Worm (Caenorhabditis elegans) whole organism, midembryonic: ENCODE measurements around the gene idpp-1.

Source experiments
- T22C8.4 ChIP-seq: fragments of 200-800 bp; sonication (Bioruptor generic); IDR thresholded peaks from 2 replicates; pipeline ENCODE4 v1.3.6; 2022; ENCODE audit warnings: missing genetic modification characterization, missing compliant biosample characterization
- cog-1 ChIP-seq: sonication (generic microtip); optimal IDR thresholded peaks from 2 replicates; lab custom pipeline; 2016; ENCODE audit warnings: missing genetic modification characterization, missing compliant biosample characterization
- flt-1 ChIP-seq: fragments of 200-800 bp; sonication (Bioruptor generic); IDR thresholded peaks from 2 replicates; pipeline ENCODE4 v1.3.6; 2022; ENCODE audit warnings: missing genetic modification characterization, missing compliant biosample characterization
- klf-2 ChIP-seq: fragments of 200-800 bp; sonication (Bioruptor generic); conservative IDR thresholded peaks from 2 replicates; pipeline ENCODE4 v1.3.6; 2022; ENCODE audit warnings: missing genetic modification reagents, missing genetic modification characterization, missing compliant biosample characterization
- med-1 ChIP-seq: sonication (generic microtip); optimal IDR thresholded peaks from 2 replicates; lab custom pipeline; 2017; ENCODE audit warnings: missing genetic modification characterization, mild to moderate bottlenecking, missing compliant biosample characterization, antibody characterized with exemption, missing genetic modification reagents; ENCODE audit not compliant: insufficient read depth
- ref-1 ChIP-seq: fragments of 200-800 bp; sonication (Bioruptor generic); conservative IDR thresholded peaks from 2 replicates; pipeline ENCODE4 v1.3.6; 2022; ENCODE audit warnings: missing genetic modification reagents, missing genetic modification characterization, missing compliant biosample characterization
- tab-1 ChIP-seq: fragments of 200-800 bp; sonication (Bioruptor generic); IDR thresholded peaks from 2 replicates; pipeline ENCODE4 v1.3.6; 2022; ENCODE audit warnings: missing genetic modification characterization, missing compliant biosample characterization
- ztf-23 ChIP-seq: fragments of 200-800 bp; sonication (Bioruptor generic); IDR thresholded peaks from 2 replicates; pipeline ENCODE4 v1.3.6; 2022; ENCODE audit warnings: missing genetic modification reagents, missing genetic modification characterization, missing compliant biosample characterization
- ztf-29 ChIP-seq: fragments of 200-800 bp; sonication (Bioruptor generic); IDR thresholded peaks from 2 replicates; pipeline ENCODE4 v1.3.6; 2022; ENCODE audit warnings: missing genetic modification reagents, missing genetic modification characterization, missing compliant biosample characterization

idpp-1 gene

DNA sequence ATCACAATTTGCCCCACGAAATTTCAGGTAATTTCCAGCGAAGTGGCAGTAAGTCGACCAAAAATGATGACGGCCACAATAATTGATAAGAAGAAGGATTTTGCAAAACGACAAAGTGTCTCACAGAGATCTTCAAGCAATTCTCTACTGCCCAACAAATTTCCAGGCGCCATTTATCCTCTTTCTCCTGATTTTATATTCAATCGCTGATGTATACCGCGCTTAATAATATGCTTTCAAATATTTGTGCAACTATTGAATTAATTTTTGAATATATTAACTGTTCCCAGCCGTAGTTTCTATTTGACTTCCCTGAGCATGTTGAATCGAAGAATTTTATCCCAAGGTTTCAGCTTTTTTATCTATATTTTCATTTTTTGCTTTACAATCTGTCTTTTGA lies 30.5 kb downstream of the idpp-1 start, which contains the start of gene tpst-2:
tpst-2 (plus strand) TSS at position 301 of the 400 bp plus-strand sequence.
- no peak for TF ChIP-seq tab-1
- TF ChIP-seq flt-1: no peak
- TF ChIP-seq med-1 (GFP tag; lab: Kevin White, UChicago): no peak
- TF ChIP-seq ztf-29 (GFP tag; lab: Robert Waterston, UW): no peak
- no peak for TF ChIP-seq T22C8.4 (GFP tag; lab: Robert Waterston, UW)
- no peak for TF ChIP-seq ztf-23
- TF ChIP-seq klf-2 (GFP tag; lab: Robert Waterston, UW): no peak
- TF ChIP-seq cog-1 (tag; lab: Kevin White, UChicago): no peak
- no peak for TF ChIP-seq ref-1

DNA sequence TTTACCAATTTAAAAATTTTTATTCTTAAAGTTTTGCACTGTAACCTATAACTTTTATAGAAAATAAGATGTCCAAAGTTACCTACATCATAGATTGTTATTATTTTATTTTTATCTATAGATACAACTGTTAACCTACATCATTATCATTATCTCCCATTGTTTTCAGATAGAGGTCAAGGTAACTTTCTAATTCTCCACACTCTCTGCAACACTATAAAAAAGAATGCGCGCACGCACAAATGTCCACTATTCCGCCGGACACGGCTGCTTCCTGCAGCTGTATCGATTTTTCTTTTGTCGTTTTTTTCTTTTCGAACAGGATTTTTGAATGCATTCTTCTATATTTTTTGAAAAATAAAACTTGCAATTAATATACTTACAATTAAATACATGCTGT lies 32.2 kb downstream of the idpp-1 start:
- TF ChIP-seq ztf-29 (GFP tag; lab: Robert Waterston, UW): no peak
- no peak for TF ChIP-seq cog-1 (tag; lab: Kevin White, UChicago)

DNA sequence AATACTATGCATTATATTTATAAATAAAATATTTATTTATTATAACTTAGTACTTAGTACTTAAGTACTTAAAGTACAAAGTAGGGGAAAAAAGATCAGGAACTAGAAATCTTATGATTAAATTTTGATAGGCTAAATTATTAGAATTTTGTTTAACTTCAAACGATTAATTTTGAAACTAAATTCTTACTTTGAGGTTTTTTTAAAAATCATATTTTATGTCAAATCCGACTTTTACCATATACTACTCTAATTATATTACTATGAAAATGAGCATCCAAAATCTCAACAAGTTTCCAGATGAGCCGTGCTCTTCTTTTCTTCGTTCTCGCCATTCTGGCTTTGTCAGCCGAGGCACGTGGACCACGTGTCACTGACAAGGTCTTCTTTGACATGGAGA lies 32.6 kb downstream of the idpp-1 start, which contains the start of gene cyn-6:
cyn-6 (plus strand) TSS at position 301 of the 400 bp plus-strand sequence.
- TF ChIP-seq flt-1 (no peak), ztf-23 (no peak), cog-1 (tag; lab: Kevin White, UChicago) (no peak), ref-1 (no peak), tab-1 (no peak), med-1 (GFP tag; lab: Kevin White, UChicago) (no peak), T22C8.4 (GFP tag; lab: Robert Waterston, UW) (no peak), ztf-29 (GFP tag; lab: Robert Waterston, UW) (no peak), klf-2 (GFP tag; lab: Robert Waterston, UW) (no peak)

DNA sequence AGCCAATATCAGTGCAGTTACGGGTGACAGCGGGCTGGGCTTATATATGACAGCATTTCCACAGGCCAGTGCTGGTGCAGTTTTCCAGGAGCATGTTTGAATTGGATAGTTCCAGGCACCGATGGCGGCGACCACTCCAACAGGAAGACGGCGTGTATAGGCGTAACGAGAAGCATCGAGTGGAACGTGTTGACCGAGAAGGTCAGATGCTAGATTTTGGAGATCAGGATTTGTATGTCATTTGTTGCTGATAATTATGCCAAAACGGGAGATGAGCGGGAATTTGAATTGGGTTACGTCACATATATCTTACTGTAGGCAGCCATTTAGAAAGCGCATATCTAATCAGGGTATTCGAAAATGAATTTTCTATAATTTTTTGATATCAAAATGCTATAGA lies 35.0 kb downstream of the idpp-1 start:
- TF ChIP-seq ref-1: no peak

DNA sequence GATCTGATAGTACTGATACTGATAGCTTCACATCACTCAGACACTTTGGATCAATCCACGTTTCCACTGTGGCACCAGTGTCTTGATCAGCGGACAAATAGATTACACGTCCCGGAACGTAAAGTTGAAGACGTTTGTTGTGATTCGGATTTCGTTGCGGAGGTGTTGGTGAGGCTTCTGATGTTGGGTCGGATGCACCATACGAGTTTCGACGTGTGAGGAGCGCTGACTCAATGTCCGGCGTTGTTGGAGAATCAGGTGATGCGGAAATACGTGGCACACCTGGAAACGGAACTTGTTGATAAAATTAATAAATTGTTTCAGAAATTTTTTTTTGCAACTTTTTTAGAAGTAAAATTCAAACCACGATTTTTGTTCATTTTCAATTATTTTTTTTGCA lies 38.3 kb downstream of the idpp-1 start, which contains the start of gene alh-11:
alh-11 (minus strand) TSS at position 101 of the 400 bp plus-strand sequence.
- TF ChIP-seq ref-1: no peak
- no peak for TF ChIP-seq ztf-23
- no peak for TF ChIP-seq ztf-29 (GFP tag; lab: Robert Waterston, UW)
- no peak for TF ChIP-seq klf-2 (GFP tag; lab: Robert Waterston, UW)
- no peak for TF ChIP-seq cog-1 (tag; lab: Kevin White, UChicago)
- TF ChIP-seq tab-1: no peak
- no peak for TF ChIP-seq med-1 (GFP tag; lab: Kevin White, UChicago)
- no peak for TF ChIP-seq flt-1
- TF ChIP-seq T22C8.4 (GFP tag; lab: Robert Waterston, UW): no peak

DNA sequence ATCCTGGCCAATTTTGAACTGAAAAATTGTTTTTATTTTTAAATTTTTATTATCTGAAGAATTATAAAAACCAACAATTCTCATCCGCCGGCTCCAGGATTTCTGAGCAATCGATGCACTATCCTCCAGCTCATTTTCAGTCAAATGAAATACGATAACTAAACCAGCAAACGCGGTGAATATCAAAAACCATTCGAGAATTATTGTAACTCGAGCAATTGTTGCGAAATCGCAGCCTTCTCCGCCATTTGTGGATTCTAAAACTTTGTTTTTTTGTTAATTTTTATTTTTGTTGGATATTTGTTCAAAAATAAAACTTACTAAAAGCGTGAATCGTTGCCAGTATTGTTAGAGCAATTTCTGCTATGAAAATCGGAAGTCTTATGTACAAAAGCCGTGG lies 42.0 kb downstream of the idpp-1 start:
- TF ChIP-seq ztf-23: no peak
- no peak for TF ChIP-seq ztf-29 (GFP tag; lab: Robert Waterston, UW)
- TF ChIP-seq cog-1 (tag; lab: Kevin White, UChicago): no peak
- TF ChIP-seq tab-1: no peak
- TF ChIP-seq T22C8.4 (GFP tag; lab: Robert Waterston, UW): no peak
- TF ChIP-seq ref-1: no peak
- TF ChIP-seq klf-2 (GFP tag; lab: Robert Waterston, UW): no peak
- TF ChIP-seq flt-1: no peak
- no peak for TF ChIP-seq med-1 (GFP tag; lab: Kevin White, UChicago)

DNA sequence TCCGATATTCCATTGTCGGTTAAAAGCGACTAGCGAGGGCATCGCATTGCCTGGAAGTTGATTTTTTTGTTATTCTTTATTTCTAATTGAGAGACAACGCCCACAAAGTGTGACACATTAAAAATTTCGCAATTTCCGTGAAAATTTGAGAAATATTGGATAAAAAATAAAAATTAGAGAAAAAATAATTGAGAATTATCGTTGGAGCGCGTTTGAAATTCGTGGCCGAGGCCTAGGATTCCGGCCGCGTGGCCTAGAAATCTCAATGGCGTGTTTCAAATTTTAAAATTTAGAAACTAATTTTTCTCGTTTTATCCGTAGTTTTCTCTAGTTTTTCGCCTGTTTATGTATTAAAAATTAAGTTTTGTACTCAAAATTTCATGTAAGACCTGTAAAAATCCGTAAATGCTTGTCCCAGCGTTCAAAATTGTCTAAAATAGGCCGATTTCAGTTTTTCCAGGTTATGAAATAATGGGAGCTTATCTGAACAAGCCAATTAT lies 42.8 kb downstream of the idpp-1 start, which contains the start of the genes dagl-2 and ppm-1.G:
dagl-2 (minus strand) TSS at position 52 of the 500 bp plus-strand sequence.
ppm-1.G (plus strand) TSS at position 450 of the 500 bp plus-strand sequence.
- TF ChIP-seq med-1 (GFP tag; lab: Kevin White, UChicago): no peak
- no peak for TF ChIP-seq ztf-29 (GFP tag; lab: Robert Waterston, UW)
- TF ChIP-seq cog-1 (tag; lab: Kevin White, UChicago): peak; percentile 33
- 0 out of 2 replicates have a peak, but pooled peaks have one; percentile 55 for TF ChIP-seq ztf-23
- TF ChIP-seq klf-2 (GFP tag; lab: Robert Waterston, UW): no peak
- no peak for TF ChIP-seq ref-1
- TF ChIP-seq flt-1: no peak; the same call in 1 of the 2 replicates
- no peak; the same call in 1 of the 2 replicates for TF ChIP-seq T22C8.4 (GFP tag; lab: Robert Waterston, UW)
- no peak for TF ChIP-seq tab-1

DNA sequence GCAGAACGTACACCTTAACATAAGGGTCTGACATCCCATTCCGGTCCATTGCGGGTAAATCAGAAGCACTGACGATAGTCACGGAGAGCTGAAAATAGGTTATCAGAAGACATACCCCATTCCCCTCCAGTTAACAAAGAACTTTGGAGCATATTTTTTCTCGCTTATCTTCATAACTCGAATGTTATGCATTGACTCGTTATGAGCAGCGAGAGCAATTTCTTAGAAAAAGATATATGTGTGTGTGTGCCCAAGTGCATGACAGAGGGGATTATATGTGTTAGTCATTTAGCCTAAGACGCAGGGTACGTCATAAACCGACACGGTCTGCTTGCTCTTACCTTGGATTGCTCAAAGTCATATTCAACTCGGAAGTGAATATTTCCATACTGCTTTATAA lies 49.1 kb downstream of the idpp-1 start:
- TF ChIP-seq flt-1: no peak
- no peak for TF ChIP-seq klf-2 (GFP tag; lab: Robert Waterston, UW)
- no peak for TF ChIP-seq tab-1
- TF ChIP-seq med-1 (GFP tag; lab: Kevin White, UChicago): no peak
- TF ChIP-seq T22C8.4 (GFP tag; lab: Robert Waterston, UW): no peak
- TF ChIP-seq ztf-29 (GFP tag; lab: Robert Waterston, UW): no peak
- no peak for TF ChIP-seq cog-1 (tag; lab: Kevin White, UChicago)
- TF ChIP-seq ztf-23: no peak
- no peak for TF ChIP-seq ref-1

DNA sequence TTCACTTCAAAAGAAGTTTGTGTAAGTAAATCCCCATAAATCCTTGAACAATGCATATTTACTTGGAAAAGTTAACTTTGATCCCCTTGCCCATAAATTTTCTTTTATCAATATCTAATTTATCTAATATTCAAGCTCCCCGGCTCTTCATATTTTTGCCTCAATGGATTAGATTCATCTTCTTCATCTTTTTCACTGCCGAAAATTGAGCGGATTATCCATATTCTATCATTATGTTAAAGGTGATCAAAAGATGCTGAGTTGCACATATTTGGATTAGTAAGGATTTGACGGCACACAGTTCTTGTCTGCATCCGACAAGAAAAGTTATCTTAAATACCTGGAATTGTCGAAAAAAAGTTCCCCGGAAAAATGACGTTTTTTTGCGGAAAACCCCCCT lies 50.1 kb downstream of the idpp-1 start:
- TF ChIP-seq tab-1: no peak
- TF ChIP-seq T22C8.4 (GFP tag; lab: Robert Waterston, UW): no peak
- no peak for TF ChIP-seq flt-1
- no peak for TF ChIP-seq klf-2 (GFP tag; lab: Robert Waterston, UW)
- no peak for TF ChIP-seq ztf-29 (GFP tag; lab: Robert Waterston, UW)
- TF ChIP-seq med-1 (GFP tag; lab: Kevin White, UChicago): no peak
- no peak for TF ChIP-seq ref-1
- TF ChIP-seq ztf-23: no peak
- no peak for TF ChIP-seq cog-1 (tag; lab: Kevin White, UChicago)
